Worm (Caenorhabditis elegans) whole organism, young adult: Measurements from ENCODE around the gene C44C10.12.

Source experiments
- B0035.1 ChIP-seq: sonication (generic microtip); optimal IDR thresholded peaks from 2 replicates; lab custom pipeline; 2016; ENCODE audit warnings: missing genetic modification characterization, mild to moderate bottlenecking, missing compliant biosample characterization, missing genotype, missing genetic modification reagents
- B0261.1 ChIP-seq: sonication (generic microtip); optimal IDR thresholded peaks from 2 replicates; lab custom pipeline; 2016; ENCODE audit warnings: mild to moderate bottlenecking, missing genetic modification characterization, moderate library complexity, missing compliant biosample characterization
- F49E8.2 ChIP-seq: sonication (generic microtip); optimal IDR thresholded peaks from 3 replicates; lab custom pipeline; 2017; ENCODE audit warnings: missing genetic modification characterization, mild to moderate bottlenecking, missing compliant biosample characterization, antibody characterized with exemption, moderate library complexity; ENCODE audit not compliant: insufficient read depth
- T26A5.8 ChIP-seq: sonication (generic microtip); optimal IDR thresholded peaks from 2 replicates; lab custom pipeline; 2016; ENCODE audit warnings: missing genetic modification characterization, missing compliant biosample characterization
- Y79H2A.3 ChIP-seq: fragments of 200-800 bp; sonication (Bioruptor generic); conservative IDR thresholded peaks from 2 replicates; pipeline ENCODE4 v1.3.6; 2022; ENCODE audit warnings: missing genetic modification reagents, missing genetic modification characterization, missing compliant biosample characterization
- ama-1 ChIP-seq, 3 experiments: fragments of 150-350 bp in 1 of 3; sonication (generic microtip) in 2 of 3; optimal IDR thresholded peaks; 2 replicates each; lab custom pipeline; 2014 to 2018; ENCODE audit warnings: missing biosample characterization in 2 of 3, missing genetic modification characterization in 2 of 3, missing genetic modification reagents in 2 of 3
- bed-2 ChIP-seq: fragments of 200-800 bp; sonication (Bioruptor generic); IDR thresholded peaks from 2 replicates; pipeline ENCODE4 v1.3.6; 2022; ENCODE audit warnings: missing genetic modification reagents, missing genetic modification characterization, missing compliant biosample characterization
- ceh-58 ChIP-seq: fragments of 200-800 bp; sonication (Bioruptor generic); IDR thresholded peaks from 2 replicates; pipeline ENCODE4 v1.3.6; 2022; ENCODE audit warnings: missing genetic modification characterization, missing compliant biosample characterization
- die-1 ChIP-seq: sonication (generic microtip); optimal IDR thresholded peaks from 2 replicates; lab custom pipeline; 2016; ENCODE audit warnings: missing genotype, mild to moderate bottlenecking, missing genetic modification characterization, missing compliant biosample characterization
- dox-1 ChIP-seq: fragments of 200-800 bp; sonication (Bioruptor generic); IDR thresholded peaks from 2 replicates; pipeline ENCODE4 v1.3.6; 2022; ENCODE audit warnings: missing genetic modification reagents, missing genetic modification characterization, missing compliant biosample characterization
- efl-1 ChIP-seq: fragments of 150-350 bp; optimal IDR thresholded peaks from 2 replicates; lab custom pipeline; 2014; ENCODE audit warnings: missing biosample characterization, missing genetic modification reagents, missing genetic modification characterization
- egl-18 ChIP-seq: fragments of 200-800 bp; sonication (Bioruptor generic); IDR thresholded peaks from 2 replicates; pipeline ENCODE4 v1.3.6; 2022; ENCODE audit warnings: missing genetic modification reagents, missing genetic modification characterization, missing compliant biosample characterization
- gei-17 ChIP-seq: fragments of 200-800 bp; sonication (Bioruptor generic); optimal IDR thresholded peaks from 2 replicates; lab custom pipeline; 2018; ENCODE audit warnings: mild to moderate bottlenecking, missing genetic modification characterization, missing compliant biosample characterization
- hsf-1 ChIP-seq: fragments of 200-800 bp; sonication (Bioruptor generic); IDR thresholded peaks from 2 replicates; pipeline ENCODE4 v1.3.6; 2022; ENCODE audit warnings: missing genetic modification reagents, missing genetic modification characterization, missing compliant biosample characterization
- lsl-1 ChIP-seq: fragments of 200-800 bp; sonication (Bioruptor generic); optimal IDR thresholded peaks from 2 replicates; lab custom pipeline; 2018; ENCODE audit warnings: mild to moderate bottlenecking, missing genetic modification characterization, moderate library complexity, missing compliant biosample characterization
- nfyb-1 ChIP-seq: fragments of 200-800 bp; sonication (Bioruptor generic); IDR thresholded peaks from 2 replicates; pipeline ENCODE4 v1.3.6; 2022; ENCODE audit warnings: missing genetic modification reagents, missing genetic modification characterization, missing compliant biosample characterization
- nhr-120 ChIP-seq: fragments of 200-800 bp; sonication (Bioruptor generic); IDR thresholded peaks from 2 replicates; pipeline ENCODE4 v1.3.6; 2022; ENCODE audit warnings: missing genetic modification characterization, missing compliant biosample characterization
- repo-1 ChIP-seq: sonication (generic microtip); optimal IDR thresholded peaks from 2 replicates; lab custom pipeline; 2017; ENCODE audit warnings: mild to moderate bottlenecking, missing genetic modification characterization, missing compliant biosample characterization
- snpc-1.1 ChIP-seq: sonication (generic microtip); optimal IDR thresholded peaks from 2 replicates; lab custom pipeline; 2017; ENCODE audit warnings: missing genetic modification characterization, mild to moderate bottlenecking, missing compliant biosample characterization, antibody characterized with exemption, moderate library complexity, missing genotype, missing genetic modification reagents; ENCODE audit not compliant: insufficient read depth
- tbx-9 ChIP-seq: sonication (generic microtip); optimal IDR thresholded peaks from 2 replicates; lab custom pipeline; 2016; ENCODE audit warnings: borderline replicate concordance, missing genetic modification characterization, inconsistent platforms, missing compliant biosample characterization
- unc-130 ChIP-seq: sonication (generic microtip); optimal IDR thresholded peaks from 2 replicates; lab custom pipeline; 2016; ENCODE audit warnings: missing genetic modification reagents, missing genetic modification characterization, missing compliant biosample characterization
- xnd-1 ChIP-seq: sonication (generic microtip); optimal IDR thresholded peaks from 2 replicates; lab custom pipeline; 2016; ENCODE audit warnings: missing genotype, missing genetic modification reagents, missing genetic modification characterization, missing compliant biosample characterization

Gene C44C10.12

ce11 chrX:11743723-11744122 lies 46.9 kb downstream of the C44C10.12 start:
- TF ChIP-seq F49E8.2 (tag; lab: Kevin White, UChicago): no peak
- no peak for TF ChIP-seq repo-1
- TF ChIP-seq egl-18 (GFP tag; lab: Robert Waterston, UW): no peak
- TF ChIP-seq hsf-1 (GFP tag; lab: Robert Waterston, UW): no peak
- TF ChIP-seq, all 124 proteins: peak for 0

- no peak for TF ChIP-seq ama-1 (optimal IDR thresholded peaks at IDR 0.05; lab: Kevin White, UChicago)
- no peak for TF ChIP-seq ama-1 (GFP tag; optimal IDR thresholded peaks at IDR 0.05; lab: Kevin White, UChicago)
- no peak for TF ChIP-seq nhr-120 (GFP tag; lab: Robert Waterston, UW)
- no peak for TF ChIP-seq xnd-1 (tag; lab: Kevin White, UChicago)
- no peak for TF ChIP-seq egl-18 (GFP tag; lab: Robert Waterston, UW)
- TF ChIP-seq ceh-58 (GFP tag; lab: Robert Waterston, UW): no peak
- TF ChIP-seq gei-17 (GFP tag; lab: Kevin White, UChicago): no peak
- TF ChIP-seq die-1 (tag; lab: Kevin White, UChicago): no peak
- TF ChIP-seq snpc-1.1 (tag; lab: Kevin White, UChicago): no peak
- TF ChIP-seq B0035.1 (tag; lab: Kevin White, UChicago): no peak
- no peak for TF ChIP-seq unc-130 (GFP tag; lab: Kevin White, UChicago)
- no peak for TF ChIP-seq dox-1 (GFP tag; lab: Robert Waterston, UW)
- TF ChIP-seq B0261.1 (tag; lab: Kevin White, UChicago): no peak
- TF ChIP-seq Y79H2A.3 (GFP tag; lab: Robert Waterston, UW): no peak
- no peak for TF ChIP-seq tbx-9
- no peak for TF ChIP-seq efl-1
- no peak for TF ChIP-seq bed-2 (GFP tag; lab: Robert Waterston, UW)
- TF ChIP-seq T26A5.8 (tag; lab: Kevin White, UChicago): no peak
- no peak for TF ChIP-seq lsl-1
- TF ChIP-seq nfyb-1: no peak
Observed at ce11 chrX:11745821-11746485, 49.2 kb downstream of the C44C10.12 start, which contains the start of gene C40H5.2. TSS of gene C40H5.2 (plus strand) at chrX:11746076.
